Fruit fly (Drosophila melanogaster): ENCODE results near the gene CG33688.

DNA sequence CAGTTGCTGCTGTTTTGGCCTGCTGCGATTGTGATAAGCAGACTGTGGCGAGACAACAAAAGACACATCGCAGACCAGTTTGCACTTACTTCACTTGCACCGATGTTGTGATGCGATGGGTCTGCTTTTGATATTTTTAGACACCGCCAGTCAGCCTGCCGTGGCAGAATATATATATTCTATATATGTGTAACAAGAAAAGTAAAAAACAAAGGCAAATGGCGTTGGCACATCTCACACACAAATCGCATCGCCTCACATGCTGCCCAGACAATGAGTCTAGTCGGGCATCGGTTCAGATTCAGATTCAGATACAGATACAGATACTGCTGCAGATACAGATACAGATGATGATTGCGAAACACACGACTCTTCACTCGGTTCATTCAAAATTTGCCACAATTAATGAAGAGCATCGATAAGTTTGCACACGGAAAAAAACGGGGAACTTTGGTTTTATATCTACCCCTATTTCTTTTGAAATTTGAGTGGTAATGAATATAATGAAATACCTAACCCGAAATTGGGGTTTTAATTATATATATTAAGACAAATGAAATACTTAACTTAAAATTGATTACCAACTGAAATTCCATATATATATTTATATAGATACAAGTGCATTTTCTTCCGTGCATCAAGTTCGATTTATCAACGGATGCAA is 31.2 kb upstream of the CG33688 start:
- TF ChIP-seq CTCF (optimal IDR thresholded peaks at IDR 0.05) (no peak), CG8478 (optimal IDR thresholded peaks at IDR 0.05) (no peak)

Data from S2 (cell line).